Worm (Caenorhabditis elegans) whole organism, L1 larva: ENCODE results near the gene C44B7.7.

Experiments
- C16A3.4 ChIP-seq: fragments of 150-350 bp; optimal IDR thresholded peaks from 2 replicates; lab custom pipeline; 2014; ENCODE audit warnings: missing biosample characterization, missing genetic modification characterization
- C34B4.2 ChIP-seq: sonication (generic microtip); optimal IDR thresholded peaks from 2 replicates; lab custom pipeline; 2017; ENCODE audit warnings: mild to moderate bottlenecking, missing genetic modification characterization, missing compliant biosample characterization
- F16B12.6 ChIP-seq: fragments of 150-350 bp; optimal IDR thresholded peaks from 2 replicates; lab custom pipeline; 2014; ENCODE audit warnings: missing biosample characterization, missing genetic modification characterization
- aha-1 ChIP-seq: fragments of 150-350 bp; optimal IDR thresholded peaks from 2 replicates; lab custom pipeline; 2014; ENCODE audit warnings: missing biosample characterization, missing genetic modification characterization
- aly-2 ChIP-seq: fragments of 150-350 bp; optimal IDR thresholded peaks from 2 replicates; lab custom pipeline; 2014; ENCODE audit warnings: missing biosample characterization, missing genetic modification characterization
- ama-1 ChIP-seq: fragments of 150-350 bp; optimal IDR thresholded peaks from 2 replicates; lab custom pipeline; 2014
- ceh-8 ChIP-seq: fragments of 200-800 bp; sonication (Bioruptor generic); optimal IDR thresholded peaks from 2 replicates; lab custom pipeline; 2018; ENCODE audit warnings: mild to moderate bottlenecking, missing genetic modification characterization, moderate library complexity, missing compliant biosample characterization
- ceh-88 ChIP-seq: fragments of 200-800 bp; sonication (Bioruptor generic); IDR thresholded peaks from 2 replicates; pipeline ENCODE4 v1.3.6; 2022; ENCODE audit warnings: missing genetic modification characterization, missing compliant biosample characterization
- ceh-90 ChIP-seq: sonication (generic microtip); optimal IDR thresholded peaks from 2 replicates; lab custom pipeline; 2016; ENCODE audit warnings: missing genetic modification characterization, missing compliant biosample characterization
- ces-1 ChIP-seq: fragments of 150-350 bp; optimal IDR thresholded peaks from 2 replicates; lab custom pipeline; 2014; ENCODE audit warnings: missing biosample characterization, missing genetic modification reagents, missing genetic modification characterization
- dpl-1 ChIP-seq, 3 experiments: fragments of 150-350 bp in 2 of 3; sonication (generic microtip) in 1 of 3; optimal IDR thresholded peaks; 2 replicates each; lab custom pipeline; 2014 to 2017; ENCODE audit warnings: missing biosample characterization in 3 of 3, missing genetic modification characterization in 3 of 3, missing genetic modification reagents in 3 of 3
- efl-3 ChIP-seq: fragments of 200-800 bp; sonication (Bioruptor generic); optimal IDR thresholded peaks from 2 replicates; lab custom pipeline; 2018; ENCODE audit warnings: mild to moderate bottlenecking, missing genetic modification characterization, missing compliant biosample characterization
- elt-2 ChIP-seq: sonication (generic microtip); optimal IDR thresholded peaks from 2 replicates; lab custom pipeline; 2016; ENCODE audit warnings: missing genetic modification characterization, mild to moderate bottlenecking, inconsistent platforms, missing compliant biosample characterization, missing genetic modification reagents
- elt-3 ChIP-seq, 6 experiments: fragments of 150-350 bp in 1 of 6; sonication (generic microtip); optimal IDR thresholded peaks; 2 replicates each; lab custom pipeline; 2017 to 2018; ENCODE audit warnings: missing biosample characterization in 6 of 6, missing genetic modification characterization in 6 of 6, inconsistent platforms in 1 of 6
- ets-5 ChIP-seq: fragments of 200-800 bp; sonication (Bioruptor generic); IDR thresholded peaks from 2 replicates; pipeline ENCODE4 v1.3.6; 2022; ENCODE audit warnings: missing genetic modification characterization, missing compliant biosample characterization
- fos-1 ChIP-seq: fragments of 150-350 bp; optimal IDR thresholded peaks from 2 replicates; lab custom pipeline; 2014; ENCODE audit warnings: missing biosample characterization, missing genetic modification characterization
- grh-1 ChIP-seq: fragments of 200-800 bp; sonication (Bioruptor generic); IDR thresholded peaks from 2 replicates; pipeline ENCODE4 v1.3.6; 2022; ENCODE audit warnings: missing genetic modification reagents, missing genetic modification characterization, missing compliant biosample characterization
- hlh-4 ChIP-seq: sonication (generic microtip); optimal IDR thresholded peaks from 2 replicates; lab custom pipeline; 2016; ENCODE audit warnings: mild to moderate bottlenecking, missing genetic modification characterization, missing compliant biosample characterization
- hpl-2 ChIP-seq: fragments of 150-350 bp; optimal IDR thresholded peaks from 2 replicates; lab custom pipeline; 2014; ENCODE audit warnings: missing biosample characterization, missing genetic modification reagents, missing genetic modification characterization
- irx-1 ChIP-seq: sonication (generic microtip); optimal IDR thresholded peaks from 2 replicates; lab custom pipeline; 2016; ENCODE audit warnings: missing genetic modification characterization, missing compliant biosample characterization
- jun-1 ChIP-seq: fragments of 150-350 bp; optimal IDR thresholded peaks from 2 replicates; lab custom pipeline; 2014; ENCODE audit warnings: missing biosample characterization, missing genetic modification reagents, missing genetic modification characterization
- lin-14 ChIP-seq: fragments of 200-800 bp; sonication (Bioruptor generic); optimal IDR thresholded peaks from 2 replicates; lab custom pipeline; 2018; ENCODE audit warnings: mild to moderate bottlenecking, missing genetic modification characterization, moderate library complexity, missing compliant biosample characterization
- lin-15B ChIP-seq: fragments of 150-350 bp; sonication (generic microtip); optimal IDR thresholded peaks from 3 replicates; lab custom pipeline; 2014; ENCODE audit warnings: missing biosample characterization, missing genetic modification characterization
- lin-35 ChIP-seq, 2 experiments: fragments of 150-350 bp; optimal IDR thresholded peaks; 2 replicates each; lab custom pipeline; 2014; ENCODE audit warnings: missing biosample characterization in 2 of 2, missing genetic modification characterization in 2 of 2, missing genetic modification reagents in 2 of 2
- mdl-1 ChIP-seq, 2 experiments: fragments of 150-350 bp; optimal IDR thresholded peaks; 2 replicates each; lab custom pipeline; 2014 to 2017; ENCODE audit warnings: missing biosample characterization in 2 of 2, missing genetic modification characterization in 2 of 2, inconsistent platforms in 1 of 2
- mep-1 ChIP-seq: fragments of 150-350 bp; optimal IDR thresholded peaks from 2 replicates; lab custom pipeline; 2014; ENCODE audit warnings: missing biosample characterization, missing genetic modification characterization
- nhr-12 ChIP-seq: sonication (generic microtip); optimal IDR thresholded peaks from 2 replicates; lab custom pipeline; 2017; ENCODE audit warnings: missing biosample characterization, missing genetic modification characterization
- nhr-20 ChIP-seq: sonication (generic microtip); optimal IDR thresholded peaks from 2 replicates; lab custom pipeline; 2016; ENCODE audit warnings: mild to moderate bottlenecking, missing genetic modification characterization, missing compliant biosample characterization
- nhr-28 ChIP-seq: fragments of 150-350 bp; optimal IDR thresholded peaks from 2 replicates; lab custom pipeline; 2014; ENCODE audit warnings: missing biosample characterization, missing genetic modification characterization
- nhr-47 ChIP-seq: sonication (generic microtip); optimal IDR thresholded peaks from 2 replicates; lab custom pipeline; 2016; ENCODE audit warnings: mild to moderate bottlenecking, missing genetic modification characterization, moderate library complexity, missing compliant biosample characterization
- nhr-71 ChIP-seq: sonication (generic microtip); optimal IDR thresholded peaks from 2 replicates; lab custom pipeline; 2016; ENCODE audit warnings: mild to moderate bottlenecking, missing genetic modification characterization, moderate library complexity, missing compliant biosample characterization
- nhr-90 ChIP-seq: sonication (generic microtip); optimal IDR thresholded peaks from 2 replicates; lab custom pipeline; 2016; ENCODE audit warnings: mild to moderate bottlenecking, missing genetic modification characterization, missing compliant biosample characterization; ENCODE audit not compliant: poor library complexity
- pag-3 ChIP-seq: sonication (generic microtip); optimal IDR thresholded peaks from 2 replicates; lab custom pipeline; 2017; ENCODE audit warnings: missing genetic modification characterization, mild to moderate bottlenecking, missing compliant biosample characterization, antibody characterized with exemption, borderline replicate concordance; ENCODE audit not compliant: insufficient read depth
- pax-3 ChIP-seq: fragments of 200-800 bp; sonication (Bioruptor generic); optimal IDR thresholded peaks from 2 replicates; lab custom pipeline; 2018; ENCODE audit warnings: mild to moderate bottlenecking, missing genetic modification characterization, moderate library complexity, missing compliant biosample characterization
- snu-23 ChIP-seq: sonication (generic microtip); optimal IDR thresholded peaks from 2 replicates; lab custom pipeline; 2016; ENCODE audit warnings: missing genetic modification characterization, missing compliant biosample characterization
- sptf-1 ChIP-seq: fragments of 150-350 bp; optimal IDR thresholded peaks from 2 replicates; lab custom pipeline; 2014; ENCODE audit warnings: missing biosample characterization, missing genetic modification characterization
- swsn-7 ChIP-seq: sonication (generic microtip); optimal IDR thresholded peaks from 2 replicates; lab custom pipeline; 2016; ENCODE audit warnings: missing genetic modification characterization, missing compliant biosample characterization
- unc-62 ChIP-seq: fragments of 150-350 bp; optimal IDR thresholded peaks from 2 replicates; lab custom pipeline; 2014; ENCODE audit warnings: missing biosample characterization, missing genetic modification reagents, missing genetic modification characterization
- unc-86 ChIP-seq: sonication (generic microtip); optimal IDR thresholded peaks from 2 replicates; lab custom pipeline; 2016; ENCODE audit warnings: missing genetic modification characterization, missing compliant biosample characterization
- xbp-1 ChIP-seq: sonication (generic microtip); optimal IDR thresholded peaks from 2 replicates; lab custom pipeline; 2016; ENCODE audit warnings: missing genetic modification characterization, missing compliant biosample characterization
- zip-4 ChIP-seq: fragments of 200-800 bp; sonication (Bioruptor generic); optimal IDR thresholded peaks from 2 replicates; lab custom pipeline; 2018; ENCODE audit warnings: mild to moderate bottlenecking, missing genetic modification characterization, moderate library complexity, missing compliant biosample characterization

The C44B7.7 gene

ce11 chrII:6913309-6913708, 33.3 kb upstream of the C44B7.7 start, which contains the start of gene cyn-10 (continued):
- TF ChIP-seq irx-1: peak; percentile 98
- TF ChIP-seq lin-15B: peak; percentile 38
- no peak for TF ChIP-seq pag-3 (tag; lab: Kevin White, UChicago)
- TF ChIP-seq aha-1: no peak
- peak; percentile 66 for TF ChIP-seq mep-1 (tag; lab: Kevin White, UChicago)
- TF ChIP-seq lin-35 (GFP tag; optimal IDR thresholded peaks at IDR 0.05; lab: Kevin White, UChicago): peak; percentile 96 to 97
- TF ChIP-seq sptf-1: no peak
- TF ChIP-seq grh-1 (GFP tag; lab: Robert Waterston, UW): peak; percentile 84
- no peak for TF ChIP-seq nhr-12
- TF ChIP-seq jun-1 (tag; lab: Kevin White, UChicago): no peak
- no peak for TF ChIP-seq ets-5 (GFP tag; lab: Robert Waterston, UW)
- TF ChIP-seq swsn-7 (tag; lab: Kevin White, UChicago): peak; percentile 93
- peak; percentile 75 for TF ChIP-seq ceh-8 (GFP tag; lab: Kevin White, UChicago)
- no peak for TF ChIP-seq aly-2 (tag; lab: Kevin White, UChicago)
- TF ChIP-seq dpl-1 (GFP tag; optimal IDR thresholded peaks at IDR 0.05; lab: Kevin White, UChicago): peak; percentile 94 to 96 (median 96)
- peak; percentile 57 for TF ChIP-seq zip-4 (GFP tag; lab: Kevin White, UChicago)
- peak; percentile 96 for TF ChIP-seq nhr-47 (tag; lab: Kevin White, UChicago)
- TF ChIP-seq F16B12.6 (tag; lab: Kevin White, UChicago): peak; percentile 30
- peak; percentile 89 for TF ChIP-seq snu-23 (GFP tag; lab: Kevin White, UChicago)
- no peak for TF ChIP-seq ama-1 (lab: Kevin White, UChicago)
- peak; percentile 84 for TF ChIP-seq unc-86
- peak; percentile 88 for TF ChIP-seq ceh-88 (GFP tag; lab: Robert Waterston, UW)
- TF ChIP-seq pax-3: peak; percentile 93
- peak; percentile 13 for TF ChIP-seq C34B4.2 (tag; lab: Kevin White, UChicago)
- TF ChIP-seq hlh-4 (tag; lab: Kevin White, UChicago): peak; percentile 91
- TF ChIP-seq ces-1 (GFP tag; lab: Kevin White, UChicago): no peak
- no peak for TF ChIP-seq hpl-2
- peak; percentile 94 for TF ChIP-seq nhr-71
- peak; percentile 92 for TF ChIP-seq xbp-1 (tag; lab: Kevin White, UChicago)
- TF ChIP-seq nhr-90 (tag; lab: Kevin White, UChicago): peak; percentile 96
- TF ChIP-seq C16A3.4 (tag; lab: Kevin White, UChicago): peak; percentile 49
- TF ChIP-seq nhr-28 (tag; lab: Kevin White, UChicago): no peak

- peak; percentile 18 for TF ChIP-seq mep-1 (tag; lab: Kevin White, UChicago)
- TF ChIP-seq elt-3 (tag; optimal IDR thresholded peaks at IDR 0.05; lab: Kevin White, UChicago): peak in 2 of 6 experiments; percentile 49 to 67
- no peak for TF ChIP-seq hpl-2
- peak; percentile 8 for TF ChIP-seq lin-14 (GFP tag; lab: Kevin White, UChicago)
- no peak for TF ChIP-seq unc-62 (GFP tag; lab: Kevin White, UChicago)
- TF ChIP-seq lin-35 (GFP tag; optimal IDR thresholded peaks at IDR 0.05; lab: Kevin White, UChicago): peak in 1 of 2 experiments; percentile 26
- no peak for TF ChIP-seq irx-1
- no peak for TF ChIP-seq ceh-90
- TF ChIP-seq xbp-1 (tag; lab: Kevin White, UChicago): no peak
- TF ChIP-seq efl-3 (GFP tag; lab: Kevin White, UChicago): no peak
- peak; percentile 34 for TF ChIP-seq nhr-20 (tag; lab: Kevin White, UChicago)
- no peak for TF ChIP-seq nhr-12
- no peak for TF ChIP-seq mdl-1 (tag; optimal IDR thresholded peaks at IDR 0.05; lab: Kevin White, UChicago)
- no peak for TF ChIP-seq fos-1 (tag; lab: Kevin White, UChicago)
- TF ChIP-seq elt-2 (tag; lab: Kevin White, UChicago): peak; percentile 52
- TF ChIP-seq nhr-71: peak; percentile 47
Observed at ce11 chrII:6909568-6910122, 29.7 kb upstream of the C44B7.7 start, which contains the start of gene asm-1. Gene asm-1, plus strand, starts transcription at chrII:6910072.
